Fruit fly (Drosophila melanogaster) Kc167 (cell line): ENCODE measurements around the gene Nse1.

Source experiments
- Myc ChIP-seq: fragments of >200 bp; optimal IDR thresholded peaks from 2 replicates; lab custom pipeline; 2017; ENCODE audit warnings: missing external identifiers
- Sin3A ChIP-seq: fragments of >200 bp; optimal IDR thresholded peaks from 2 replicates; lab custom pipeline; 2018; ENCODE audit warnings: missing external identifiers
- insv ChIP-seq: fragments of >200 bp; optimal IDR thresholded peaks from 3 replicates; lab custom pipeline; 2018; ENCODE audit warnings: missing external identifiers

DNA sequence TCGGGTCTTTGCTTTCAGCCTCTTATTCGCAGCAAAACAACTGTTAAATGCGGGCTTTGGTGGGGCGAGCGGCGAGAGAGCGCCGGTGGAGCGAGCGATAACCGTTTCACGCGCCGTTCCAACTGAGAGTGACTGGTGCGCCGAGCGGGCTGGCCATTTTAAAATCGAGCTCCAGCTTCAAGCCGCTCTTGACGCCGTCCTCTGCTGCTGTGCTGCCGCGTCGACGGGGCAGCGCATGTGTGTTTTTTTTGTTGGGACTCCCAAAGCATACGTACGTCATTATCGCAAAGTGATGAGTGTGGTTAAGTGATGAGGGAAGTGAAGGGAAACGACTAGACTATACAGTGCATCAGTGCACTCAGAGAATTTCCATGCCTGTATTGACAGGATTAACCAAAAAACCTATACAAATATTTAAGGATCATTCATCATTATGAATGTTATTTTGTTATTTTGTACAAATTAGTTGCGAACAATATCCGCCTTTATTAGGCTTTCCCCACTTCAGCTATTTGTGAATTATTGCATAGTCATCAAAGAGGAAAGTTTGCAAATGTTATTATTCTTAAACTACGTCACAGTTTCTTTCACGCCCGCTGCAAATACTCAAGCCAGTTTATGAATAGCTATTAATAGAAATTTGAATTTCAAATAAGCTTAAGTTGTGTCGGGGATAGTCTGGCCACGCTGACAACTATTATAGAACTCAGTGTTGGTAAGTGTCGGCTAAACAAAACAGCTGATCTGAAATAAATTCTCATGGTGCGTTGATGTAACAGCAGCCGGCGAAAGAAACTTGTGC, 4.0 kb downstream of the Nse1 start, which contains the start of gene Spn27A:
- no peak for TF ChIP-seq insv (lab: Kevin White, UChicago)
- no peak for TF ChIP-seq Sin3A (lab: Kevin White, UChicago)
- TF ChIP-seq Myc (lab: Kevin White, UChicago), result no peak
